Fruit fly (Drosophila melanogaster): ENCODE data around the gene Qsox4.

DNA sequence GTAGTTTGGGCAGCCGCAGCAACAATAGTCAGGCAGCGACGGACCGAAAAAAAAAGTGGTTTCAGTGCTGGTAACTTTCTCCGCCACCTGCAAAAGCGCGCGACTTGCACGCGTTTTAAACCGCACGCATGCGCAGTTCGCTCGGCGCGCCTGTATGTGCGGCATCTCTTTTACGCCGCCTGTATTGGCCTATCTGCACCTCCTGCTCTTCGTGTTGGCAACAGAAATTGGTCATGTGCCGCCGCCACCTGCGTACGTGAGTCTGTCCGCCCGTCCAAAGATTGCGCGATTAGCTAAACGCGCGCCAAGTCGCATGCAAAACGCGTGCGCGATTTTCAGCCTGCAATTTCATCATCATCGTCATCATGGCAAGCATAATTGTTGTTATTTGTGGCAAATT is 33.1 kb downstream of the Qsox4 start:
- no peak for TF ChIP-seq Mio (GFP tag; optimal IDR thresholded peaks at IDR 0.05)
- no peak for TF ChIP-seq Vsx2 (GFP tag; optimal IDR thresholded peaks at IDR 0.05; ENCODE audit: partially characterized antibody)
- TF ChIP-seq dmrt93B (GFP tag; optimal IDR thresholded peaks at IDR 0.05): no peak
- no peak for TF ChIP-seq woc (GFP tag; optimal IDR thresholded peaks at IDR 0.05)
- no peak for TF ChIP-seq CG32264 (GFP tag; optimal IDR thresholded peaks at IDR 0.05)
- TF ChIP-seq lola (GFP tag; optimal IDR thresholded peaks at IDR 0.05): no peak
- TF ChIP-seq Abd-B (GFP tag; optimal IDR thresholded peaks at IDR 0.05): no peak
- peak; percentile 86 for TF ChIP-seq Myc (optimal IDR thresholded peaks at IDR 0.05)
- TF ChIP-seq rgr (GFP tag; optimal IDR thresholded peaks at IDR 0.05): no peak
- no peak for TF ChIP-seq Hr83 (GFP tag; optimal IDR thresholded peaks at IDR 0.05; ENCODE audit: poor library complexity, severe bottlenecking)
- TF ChIP-seq Dfd (GFP tag; optimal IDR thresholded peaks at IDR 0.05): no peak
- TF ChIP-seq Dif (GFP tag; optimal IDR thresholded peaks at IDR 0.05; ENCODE audit: partially characterized antibody): no peak
- TF ChIP-seq br (GFP tag; optimal IDR thresholded peaks at IDR 0.05): no peak
